Worm (Caenorhabditis elegans): ENCODE results near the gene dsb-3.

The dsb-3 gene

DNA sequence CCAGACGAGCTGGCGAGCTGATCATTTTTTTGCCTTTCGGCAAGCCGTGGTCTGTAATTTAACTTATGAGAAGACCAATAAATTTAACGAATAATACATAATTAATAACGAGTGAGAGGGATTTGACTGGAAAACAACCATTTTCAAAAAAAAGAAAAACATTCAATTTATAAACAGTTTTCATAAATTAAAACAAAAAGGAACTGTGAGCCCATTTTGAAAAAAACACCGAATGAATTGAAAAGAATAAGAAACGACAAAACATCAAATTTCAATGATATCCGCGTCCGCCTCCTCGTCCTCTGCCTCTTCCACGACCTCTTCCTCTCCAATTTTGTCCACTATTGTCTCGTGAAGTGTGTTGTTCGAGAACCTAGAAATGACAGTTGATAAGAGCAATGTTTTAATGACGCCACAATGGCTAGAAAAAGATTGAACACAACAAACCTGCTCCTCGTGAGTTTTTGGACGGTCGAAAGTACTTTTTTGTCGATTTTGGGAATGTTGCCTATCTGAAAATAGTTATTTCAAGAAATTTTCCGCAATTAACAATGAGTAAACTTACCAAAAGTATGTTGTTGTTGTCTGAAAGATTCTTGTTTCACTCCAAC, 24.5 kb upstream of the dsb-3 start, which contains the start of gene tag-321:
Gene tag-321, minus strand, starts transcription at position 51 of the 611 bp plus-strand sequence.
- TF ChIP-seq nhr-77 (tag; optimal IDR thresholded peaks at IDR 0.05) (no peak), lin-15B (tag; optimal IDR thresholded peaks at IDR 0.05) (no peak), aha-1 (tag; optimal IDR thresholded peaks at IDR 0.05) (no peak), C04F5.9 (tag; optimal IDR thresholded peaks at IDR 0.05) (no peak), aly-2 (tag; optimal IDR thresholded peaks at IDR 0.05) (no peak), unc-98 (GFP tag; IDR thresholded peaks at IDR 0.05) (no peak), pag-3 (tag; optimal IDR thresholded peaks at IDR 0.05; ENCODE audit: borderline replicate concordance, insufficient read depth) (no peak)

DNA sequence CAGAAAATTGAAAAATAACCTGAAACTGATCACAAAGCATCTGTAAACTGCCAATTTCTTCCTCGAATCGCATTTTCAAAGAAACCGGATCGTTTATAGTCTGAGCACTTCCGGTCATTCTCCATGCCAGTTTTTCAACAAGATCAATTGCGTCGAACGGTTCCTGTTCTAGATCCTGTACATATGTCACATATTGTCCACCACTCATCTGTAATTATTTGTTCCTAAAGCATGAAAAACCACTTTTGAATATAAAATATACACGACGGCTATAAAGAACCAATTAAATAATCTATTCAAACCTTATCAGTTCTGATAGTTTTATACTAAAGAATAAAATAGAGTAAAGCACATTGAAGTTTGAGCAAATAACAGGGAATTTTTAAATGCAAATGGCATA, 22.9 kb upstream of the dsb-3 start, which contains the start of gene sec-10:
Gene sec-10, minus strand, starts transcription at position 208 of the 400 bp plus-strand sequence.
- peak in 1 of 2 experiments; percentile 12 for TF ChIP-seq lin-35 (GFP tag; optimal IDR thresholded peaks at IDR 0.05)
- TF ChIP-seq pqm-1 (tag; optimal IDR thresholded peaks at IDR 0.05) = no peak
- TF ChIP-seq unc-62 (GFP tag; optimal IDR thresholded peaks at IDR 0.05) = no peak
- TF ChIP-seq lin-13 (GFP tag; optimal IDR thresholded peaks at IDR 0.05) = peak; percentile 3

DNA sequence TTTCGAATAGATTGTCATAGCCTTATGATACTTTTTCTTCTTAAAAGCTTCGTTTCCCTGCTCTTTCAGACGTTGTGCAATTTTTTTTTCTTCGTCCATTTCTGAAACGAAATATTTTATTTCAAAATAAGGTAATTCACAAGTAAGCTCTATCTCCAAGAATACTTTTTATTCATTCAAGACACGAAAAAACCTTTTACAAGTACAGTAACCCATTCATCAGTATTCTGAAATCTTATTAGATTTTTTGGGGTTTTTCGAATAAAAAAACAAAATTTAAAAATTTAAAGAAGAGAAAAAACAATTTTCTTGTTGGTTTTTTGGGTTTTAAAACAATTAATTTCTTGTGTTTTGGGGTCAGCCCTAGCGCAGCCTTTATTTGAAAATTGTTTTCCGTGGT, 19.4 kb upstream of the dsb-3 start, which contains the start of gene rpap-3:
Gene rpap-3, minus strand, starts transcription at position 101 of the 400 bp plus-strand sequence.
- TF ChIP-seq efl-1 (optimal IDR thresholded peaks at IDR 0.05) (no peak), efl-1 (GFP tag; optimal IDR thresholded peaks at IDR 0.05 in 1 of 2) (no peak), lin-13 (GFP tag; optimal IDR thresholded peaks at IDR 0.05) (no peak), nhr-11 (tag; optimal IDR thresholded peaks at IDR 0.05) (no peak), alr-1 (tag; optimal IDR thresholded peaks at IDR 0.05; ENCODE audit: borderline replicate concordance) (no peak)

ce11 chrIV:7775725-7776124, 16.3 kb upstream of the dsb-3 start, which contains the start of gene swd-2.1:
TSS of gene swd-2.1 (plus strand) at chrIV:7776025.
- no peak for TF ChIP-seq unc-30 (tag; optimal IDR thresholded peaks at IDR 0.05)
- no peak for TF ChIP-seq unc-62 (GFP tag; optimal IDR thresholded peaks at IDR 0.05)
- TF ChIP-seq unc-130 (tag; optimal IDR thresholded peaks at IDR 0.05) = no peak
- TF ChIP-seq Y116A8C.19 (tag; optimal IDR thresholded peaks at IDR 0.05; ENCODE audit: borderline replicate concordance) = no peak
- no peak for TF ChIP-seq fkh-8 (tag; optimal IDR thresholded peaks at IDR 0.05)
- no peak for TF ChIP-seq nhr-47 (tag; optimal IDR thresholded peaks at IDR 0.05)
- no peak for TF ChIP-seq lsy-2 (tag; optimal IDR thresholded peaks at IDR 0.05)
- no peak for TF ChIP-seq egl-27 (tag; optimal IDR thresholded peaks at IDR 0.05)
- no peak for TF ChIP-seq unc-98 (GFP tag; IDR thresholded peaks at IDR 0.05)
- no peak for TF ChIP-seq mdl-1 (tag; optimal IDR thresholded peaks at IDR 0.05)
- TF ChIP-seq sptf-1 (tag; optimal IDR thresholded peaks at IDR 0.05) = no peak
- TF ChIP-seq lin-13 (GFP tag; optimal IDR thresholded peaks at IDR 0.05) = no peak
- no peak for TF ChIP-seq pax-3 (tag; optimal IDR thresholded peaks at IDR 0.05)

DNA sequence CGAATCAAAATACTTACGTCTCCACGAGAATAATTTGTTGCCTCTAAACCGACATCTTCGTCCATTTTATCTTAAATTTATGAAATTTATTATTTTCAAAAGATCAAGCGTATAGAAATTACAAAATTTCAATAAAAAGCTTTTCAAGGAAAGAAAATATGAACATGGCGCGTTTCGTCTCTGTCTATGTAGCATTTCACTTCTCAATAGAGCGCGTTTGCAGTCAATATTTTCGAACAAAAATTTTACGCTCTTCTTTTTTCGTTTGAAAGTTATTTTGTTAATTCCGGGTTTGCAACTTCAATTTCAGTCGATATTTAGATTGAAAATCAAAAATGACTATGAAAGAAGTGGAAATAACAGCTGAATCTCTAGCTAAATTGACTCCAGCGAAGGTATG, 14.8 kb upstream of the dsb-3 start, which contains the start of the genes hcf-1 and swd-2.2:
Gene hcf-1, minus strand, starts transcription at position 70 of the 400 bp plus-strand sequence.
Gene swd-2.2, plus strand, starts transcription at position 206 of the 400 bp plus-strand sequence.
- TF ChIP-seq dpl-1 (GFP tag; optimal IDR thresholded peaks at IDR 0.05) (peak; percentile 41 to 77 (median 61)), lin-35 (GFP tag; optimal IDR thresholded peaks at IDR 0.05) (peak; percentile 41 to 79), nhr-85 (tag) (peak; percentile 40), blmp-1 (tag; optimal IDR thresholded peaks at IDR 0.05) (peak; percentile 63), mab-9 (GFP tag; IDR thresholded peaks at IDR 0.05) (no peak), dsc-1 (tag; optimal IDR thresholded peaks at IDR 0.05) (no peak), nhr-47 (tag; optimal IDR thresholded peaks at IDR 0.05) (peak; percentile 14), C16A3.4 (tag; optimal IDR thresholded peaks at IDR 0.05) (peak; percentile 61), xbp-1 (tag; optimal IDR thresholded peaks at IDR 0.05) (peak; percentile 21), F16B12.6 (tag; optimal IDR thresholded peaks at IDR 0.05) (peak; percentile 21), ceh-82 (tag; optimal IDR thresholded peaks at IDR 0.05) (peak in 1 of 3 experiments; percentile 18), nhr-77 (tag; optimal IDR thresholded peaks at IDR 0.05) (peak; percentile 27), ceh-63 (GFP tag; optimal IDR thresholded peaks at IDR 0.05) (no peak), nhr-20 (tag; optimal IDR thresholded peaks at IDR 0.05) (peak; percentile 3), lin-15B (tag; optimal IDR thresholded peaks at IDR 0.05) (peak; percentile 39), nhr-71 (tag; optimal IDR thresholded peaks at IDR 0.05) (peak; percentile 26), efl-1 (optimal IDR thresholded peaks at IDR 0.05) (peak; percentile 33 to 50), efl-1 (GFP tag; optimal IDR thresholded peaks at IDR 0.05 in 1 of 2) (peak; percentile 64 to 95), swsn-7 (tag; optimal IDR thresholded peaks at IDR 0.05) (no peak), grh-1 (GFP tag; IDR thresholded peaks at IDR 0.05) (no peak), mep-1 (tag; optimal IDR thresholded peaks at IDR 0.05) (peak; percentile 48), lsy-2 (tag; optimal IDR thresholded peaks at IDR 0.05) (peak; percentile 47 to 73), snu-23 (GFP tag; optimal IDR thresholded peaks at IDR 0.05) (peak; percentile 29), jun-1 (tag; optimal IDR thresholded peaks at IDR 0.05) (no peak), pqm-1 (tag; optimal IDR thresholded peaks at IDR 0.05) (no peak), nhr-19 (GFP tag; conservative IDR thresholded peaks at IDR 0.05) (no peak)

All from whole organism, L1 larva.